Fruit fly (Drosophila melanogaster) whole organism, embryonic: ENCODE measurements around the gene CG32187.

ENCODE experiments used
- CG13123 ChIP-seq: fragments of 200-800 bp; sonication (Bioruptor generic); optimal IDR thresholded peaks from 2 replicates; lab custom pipeline; 2016; ENCODE audit warnings: missing biosample characterization, missing genetic modification characterization
- CG13296 ChIP-seq: fragments of 200-800 bp; sonication (Bioruptor generic); optimal IDR thresholded peaks from 3 replicates; lab custom pipeline; 2018; ENCODE audit warnings: missing biosample characterization, mild to moderate bottlenecking, missing genetic modification characterization
- CG13624 ChIP-seq: fragments of 200-800 bp; sonication (Bioruptor generic); optimal IDR thresholded peaks from 2 replicates; lab custom pipeline; 2016; ENCODE audit warnings: missing biosample characterization, missing genetic modification characterization
- CG14441 ChIP-seq: fragments of 200-800 bp; sonication (Bioruptor generic); IDR thresholded peaks from 2 replicates; pipeline ENCODE4 v1.3.6; 2022; ENCODE audit warnings: missing biosample characterization, missing genetic modification characterization
- CG15269 ChIP-seq: fragments of 200-800 bp; sonication (Bioruptor generic); optimal IDR thresholded peaks from 2 replicates; lab custom pipeline; 2018; ENCODE audit warnings: missing biosample characterization, mild to moderate bottlenecking, missing genetic modification characterization, moderate library complexity
- CG15514 ChIP-seq: fragments of 200-800 bp; sonication (Bioruptor generic); optimal IDR thresholded peaks from 3 replicates; lab custom pipeline; 2017; ENCODE audit warnings: missing biosample characterization, missing genetic modification characterization, mild to moderate bottlenecking, moderate library complexity, missing genetic modification reagents
- CG18599 ChIP-seq: fragments of 200-800 bp; sonication (Bioruptor generic); optimal IDR thresholded peaks from 3 replicates; lab custom pipeline; 2017; ENCODE audit warnings: missing biosample characterization, missing genetic modification characterization, mild to moderate bottlenecking, moderate library complexity, missing genetic modification reagents
- CG2120 ChIP-seq: fragments of 200-800 bp; sonication (Bioruptor generic); optimal IDR thresholded peaks from 3 replicates; lab custom pipeline; 2016; ENCODE audit warnings: missing biosample characterization, missing genetic modification characterization
- CG2678 ChIP-seq: fragments of 200-800 bp; sonication (Bioruptor generic); optimal IDR thresholded peaks from 3 replicates; lab custom pipeline; 2019; ENCODE audit warnings: missing biosample characterization, mild to moderate bottlenecking, missing genetic modification characterization, moderate library complexity
- CG34376 ChIP-seq: fragments of 200-800 bp; sonication (Bioruptor generic); optimal IDR thresholded peaks from 2 replicates; lab custom pipeline; 2018; ENCODE audit warnings: missing biosample characterization, mild to moderate bottlenecking, missing genetic modification characterization
- CG3995 ChIP-seq: fragments of 200-800 bp; sonication (Bioruptor generic); optimal IDR thresholded peaks from 3 replicates; lab custom pipeline; 2016; ENCODE audit warnings: missing biosample characterization, missing genetic modification characterization
- CG4730 ChIP-seq: fragments of 200-800 bp; sonication (Bioruptor generic); IDR thresholded peaks from 2 replicates; pipeline ENCODE4 v1.3.6; 2022; ENCODE audit warnings: missing biosample characterization, missing genetic modification characterization
- CG7786 ChIP-seq: fragments of 200-800 bp; sonication (Bioruptor generic); optimal IDR thresholded peaks from 2 replicates; lab custom pipeline; 2016; ENCODE audit warnings: missing biosample characterization, missing genetic modification characterization
- CG8281 ChIP-seq: fragments of 200-800 bp; sonication (Bioruptor generic); optimal IDR thresholded peaks from 2 replicates; lab custom pipeline; 2018; ENCODE audit warnings: missing biosample characterization, mild to moderate bottlenecking, missing genetic modification characterization, moderate library complexity
- CG9437 ChIP-seq: fragments of 200-800 bp; sonication (Bioruptor generic); optimal IDR thresholded peaks from 2 replicates; lab custom pipeline; 2018; ENCODE audit warnings: missing biosample characterization, mild to moderate bottlenecking, missing genetic modification characterization
- CG9817 ChIP-seq: fragments of 200-800 bp; sonication (Bioruptor generic); optimal IDR thresholded peaks from 2 replicates; lab custom pipeline; 2018; ENCODE audit warnings: missing biosample characterization, mild to moderate bottlenecking, missing genetic modification characterization, moderate library complexity
- CG9876 ChIP-seq: fragments of 200-800 bp; sonication (Bioruptor generic); optimal IDR thresholded peaks from 2 replicates; lab custom pipeline; 2016; ENCODE audit warnings: missing biosample characterization, missing genetic modification characterization
- GATAe ChIP-seq: fragments of 200-800 bp; sonication (Bioruptor generic); conservative IDR thresholded peaks from 2 replicates; pipeline ENCODE4 v1.3.6; 2022; ENCODE audit warnings: missing biosample characterization, missing genetic modification characterization
- HHEX ChIP-seq: fragments of 200-800 bp; sonication (Bioruptor generic); optimal IDR thresholded peaks from 3 replicates; lab custom pipeline; 2017; ENCODE audit warnings: missing biosample characterization, mild to moderate bottlenecking, missing genetic modification characterization, missing genetic modification reagents
- HLH54F ChIP-seq: fragments of 200-800 bp; sonication (Bioruptor generic); optimal IDR thresholded peaks from 3 replicates; lab custom pipeline; 2016; ENCODE audit warnings: missing biosample characterization, missing genetic modification characterization
- Hand ChIP-seq: fragments of 200-800 bp; sonication (Bioruptor generic); optimal IDR thresholded peaks from 2 replicates; lab custom pipeline; 2017; ENCODE audit warnings: mild to moderate bottlenecking, missing biosample characterization, missing genetic modification reagents, missing genetic modification characterization
- Hey ChIP-seq: fragments of 200-800 bp; sonication (Bioruptor generic); optimal IDR thresholded peaks from 3 replicates; lab custom pipeline; 2018; ENCODE audit warnings: missing biosample characterization, mild to moderate bottlenecking, missing genetic modification characterization
- HmgD ChIP-seq: fragments of 200-800 bp; sonication (Bioruptor generic); optimal IDR thresholded peaks from 3 replicates; lab custom pipeline; 2016; ENCODE audit warnings: missing biosample characterization, missing genetic modification characterization
- Hmr ChIP-seq: fragments of 200-800 bp; sonication (Bioruptor generic); optimal IDR thresholded peaks from 3 replicates; lab custom pipeline; 2017; ENCODE audit warnings: mild to moderate bottlenecking, missing biosample characterization, missing genetic modification reagents, missing genetic modification characterization
- Hmx ChIP-seq: fragments of 200-800 bp; sonication (Bioruptor generic); optimal IDR thresholded peaks from 2 replicates; lab custom pipeline; 2016; ENCODE audit warnings: missing biosample characterization, missing genetic modification characterization
- PHDP ChIP-seq: fragments of 200-800 bp; sonication (Bioruptor generic); optimal IDR thresholded peaks from 3 replicates; lab custom pipeline; 2018; ENCODE audit warnings: missing biosample characterization, mild to moderate bottlenecking, missing genetic modification characterization, moderate library complexity
- Ptx1 ChIP-seq: fragments of 200-800 bp; sonication (Bioruptor generic); IDR thresholded peaks from 2 replicates; pipeline ENCODE4 v1.3.6; 2022; ENCODE audit warnings: missing biosample characterization, missing genetic modification characterization
- Rfx ChIP-seq: fragments of 200-800 bp; sonication (Bioruptor generic); IDR thresholded peaks from 2 replicates; pipeline ENCODE4 v1.3.6; 2022; ENCODE audit warnings: missing biosample characterization, missing genetic modification characterization
- Sry-δ ChIP-seq: fragments of 200-800 bp; sonication (Bioruptor generic); optimal IDR thresholded peaks from 2 replicates; lab custom pipeline; 2016; ENCODE audit warnings: missing biosample characterization, missing genetic modification characterization
- Taf1 ChIP-seq: fragments of 200-800 bp; sonication (Bioruptor generic); IDR thresholded peaks from 2 replicates; pipeline ENCODE4 v1.3.6; 2022; ENCODE audit warnings: missing biosample characterization, missing genetic modification characterization
- Tbp ChIP-seq: fragments of >200 bp; optimal IDR thresholded peaks from 2 replicates; lab custom pipeline; 2018; ENCODE audit warnings: missing biosample characterization, missing genetic modification characterization
- abd-A ChIP-seq: fragments of 200-800 bp; sonication (Bioruptor generic); optimal IDR thresholded peaks from 3 replicates; lab custom pipeline; 2019; ENCODE audit warnings: missing biosample characterization, mild to moderate bottlenecking, missing genetic modification characterization, moderate library complexity
- ac ChIP-seq: fragments of 200-800 bp; sonication (Bioruptor generic); optimal IDR thresholded peaks from 3 replicates; lab custom pipeline; 2017; ENCODE audit warnings: missing biosample characterization, mild to moderate bottlenecking, missing genetic modification characterization
- ara ChIP-seq: fragments of 200-800 bp; sonication (Bioruptor generic); IDR thresholded peaks from 2 replicates; pipeline ENCODE4 v1.3.6; 2022; ENCODE audit warnings: missing biosample characterization, missing genetic modification characterization
- chinmo ChIP-seq: fragments of 200-800 bp; sonication (Bioruptor generic); IDR thresholded peaks from 4 replicates; pipeline ENCODE4 v1.3.6; 2022; ENCODE audit warnings: missing biosample characterization, missing genetic modification characterization; ENCODE audit not compliant: partially characterized antibody
- cwo ChIP-seq: fragments of 200-800 bp; sonication (Bioruptor generic); optimal IDR thresholded peaks from 3 replicates; lab custom pipeline; 2017; ENCODE audit warnings: missing biosample characterization, missing genetic modification characterization, mild to moderate bottlenecking, moderate library complexity, missing genetic modification reagents
- dmrt11E ChIP-seq: fragments of 200-800 bp; sonication (Bioruptor generic); optimal IDR thresholded peaks from 3 replicates; lab custom pipeline; 2018; ENCODE audit warnings: missing biosample characterization, mild to moderate bottlenecking, missing genetic modification characterization, moderate library complexity
- ewg ChIP-seq: fragments of 200-800 bp; sonication (Bioruptor generic); optimal IDR thresholded peaks from 3 replicates; lab custom pipeline; 2017; ENCODE audit warnings: mild to moderate bottlenecking, missing biosample characterization, missing genetic modification reagents, missing genetic modification characterization
- exex ChIP-seq: fragments of 200-800 bp; sonication (Bioruptor generic); optimal IDR thresholded peaks from 4 replicates; lab custom pipeline; 2018; ENCODE audit warnings: missing biosample characterization, mild to moderate bottlenecking, missing genetic modification characterization, moderate library complexity
- eyg ChIP-seq: fragments of 200-800 bp; sonication (Bioruptor generic); optimal IDR thresholded peaks from 3 replicates; lab custom pipeline; 2016; ENCODE audit warnings: missing biosample characterization, missing genetic modification characterization
- fd96Cb ChIP-seq: fragments of 200-800 bp; sonication (Bioruptor generic); optimal IDR thresholded peaks from 2 replicates; lab custom pipeline; 2018; ENCODE audit warnings: missing biosample characterization, mild to moderate bottlenecking, missing genetic modification characterization, moderate library complexity
- grn ChIP-seq: fragments of 200-800 bp; sonication (Bioruptor generic); optimal IDR thresholded peaks from 3 replicates; lab custom pipeline; 2017; ENCODE audit warnings: missing biosample characterization, missing genetic modification characterization
- ham ChIP-seq: fragments of 200-800 bp; sonication (Bioruptor generic); IDR thresholded peaks from 2 replicates; pipeline ENCODE4 v1.3.6; 2022; ENCODE audit warnings: missing biosample characterization, missing genetic modification characterization
- luna ChIP-seq: fragments of 200-800 bp; sonication (Bioruptor generic); optimal IDR thresholded peaks from 2 replicates; lab custom pipeline; 2016; ENCODE audit warnings: missing biosample characterization, missing genetic modification characterization
- mam ChIP-seq: fragments of 200-800 bp; sonication (Bioruptor generic); optimal IDR thresholded peaks from 3 replicates; lab custom pipeline; 2016; ENCODE audit warnings: missing biosample characterization, missing genetic modification characterization
- mld ChIP-seq: fragments of 200-800 bp; sonication (Bioruptor generic); IDR thresholded peaks from 3 replicates; pipeline ENCODE4 v1.3.6; 2022; ENCODE audit warnings: missing biosample characterization, missing genetic modification characterization; ENCODE audit not compliant: partially characterized antibody
- run ChIP-seq: fragments of 200-800 bp; sonication (Bioruptor generic); optimal IDR thresholded peaks from 3 replicates; lab custom pipeline; 2018; ENCODE audit warnings: missing biosample characterization, mild to moderate bottlenecking, missing genetic modification characterization
- scrt ChIP-seq: fragments of 200-800 bp; sonication (Bioruptor generic); optimal IDR thresholded peaks from 2 replicates; lab custom pipeline; 2018; ENCODE audit warnings: missing biosample characterization, mild to moderate bottlenecking, missing genetic modification characterization, moderate library complexity
- stwl ChIP-seq: fragments of 200-800 bp; sonication (Bioruptor generic); optimal IDR thresholded peaks from 3 replicates; lab custom pipeline; 2018; ENCODE audit warnings: missing biosample characterization, mild to moderate bottlenecking, missing genetic modification characterization, moderate library complexity
- tx ChIP-seq: fragments of 200-800 bp; sonication (Bioruptor generic); optimal IDR thresholded peaks from 2 replicates; lab custom pipeline; 2016; ENCODE audit warnings: missing biosample characterization, missing genetic modification characterization
- yki ChIP-seq: fragments of >200 bp; optimal IDR thresholded peaks from 3 replicates; lab custom pipeline; 2018
- z ChIP-seq: fragments of 200-800 bp; sonication (Bioruptor generic); IDR thresholded peaks from 3 replicates; pipeline ENCODE4 v1.3.6; 2022; ENCODE audit warnings: missing biosample characterization, missing genetic modification characterization

CG32187 gene

DNA sequence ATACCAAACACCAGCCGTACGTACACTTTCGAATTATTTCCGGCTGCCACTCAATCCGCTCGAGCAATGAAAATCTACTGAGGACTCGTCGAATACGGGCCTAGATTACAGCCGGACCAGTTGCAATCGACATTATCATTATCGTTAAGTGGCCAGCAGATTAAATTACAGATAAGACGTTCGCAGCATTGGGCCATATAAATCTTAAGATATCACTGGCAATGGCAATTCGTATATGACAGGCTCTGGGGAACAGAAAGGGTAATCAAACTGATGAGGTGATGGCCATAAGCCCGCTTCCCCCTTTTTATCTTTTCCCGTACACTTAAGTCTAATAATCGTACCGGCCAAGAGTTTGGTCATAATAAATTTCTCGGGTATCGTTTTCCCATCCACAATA lies 7.9 kb upstream of the CG32187 start, which contains the start of gene Cln3:
TSS of gene Cln3 (minus strand) at position 84 of the 400 bp plus-strand sequence.
- no peak for TF ChIP-seq HHEX (GFP tag; lab: Kevin White, UChicago)
- no peak for TF ChIP-seq grn
- no peak for TF ChIP-seq CG4730 (GFP tag; lab: Robert Waterston, UW)
- TF ChIP-seq Hmr = peak; percentile 27
- no peak for TF ChIP-seq ham
- TF ChIP-seq run (tag; lab: Kevin White, UChicago) = no peak
- peak; percentile 78 for TF ChIP-seq GATAe
- TF ChIP-seq CG9876 (GFP tag; lab: Kevin White, UChicago) = no peak
- no peak for TF ChIP-seq CG13624 (GFP tag; lab: Kevin White, UChicago)
- no peak for TF ChIP-seq HLH54F (GFP tag; lab: Kevin White, UChicago)
- TF ChIP-seq exex = peak; percentile 93
- no peak for TF ChIP-seq Taf1 (GFP tag; lab: Robert Waterston, UW)
- TF ChIP-seq yki (lab: Kevin White, UChicago) = no peak
- TF ChIP-seq ac (GFP tag; lab: Kevin White, UChicago) = no peak
- TF ChIP-seq CG9437 (GFP tag; lab: Kevin White, UChicago) = no peak
- TF ChIP-seq PHDP (tag; lab: Kevin White, UChicago) = no peak
- TF ChIP-seq fd96Cb (tag; lab: Kevin White, UChicago) = no peak
- TF ChIP-seq stwl (tag; lab: Kevin White, UChicago) = no peak
- TF ChIP-seq CG13123 = no peak
- TF ChIP-seq Sry-δ (GFP tag; lab: Kevin White, UChicago) = no peak
- TF ChIP-seq Hmx (GFP tag; lab: Kevin White, UChicago) = no peak
- no peak for TF ChIP-seq dmrt11E
- peak; percentile 20 for TF ChIP-seq CG18599 (GFP tag; lab: Kevin White, UChicago)
- no peak for TF ChIP-seq luna (GFP tag; lab: Kevin White, UChicago)
- TF ChIP-seq CG34376 (GFP tag; lab: Kevin White, UChicago) = peak; percentile 96
- no peak for TF ChIP-seq CG3995 (GFP tag; lab: Kevin White, UChicago)
- no peak for TF ChIP-seq CG2678
- no peak for TF ChIP-seq ara (GFP tag; lab: Robert Waterston, UW)
- peak; percentile 10 for TF ChIP-seq CG15514
- no peak for TF ChIP-seq abd-A (tag; lab: Kevin White, UChicago)
- TF ChIP-seq z (GFP tag; lab: Robert Waterston, UW) = no peak
- peak; percentile 9 for TF ChIP-seq Hey
- TF ChIP-seq CG7786 (GFP tag; lab: Kevin White, UChicago) = no peak
- TF ChIP-seq Rfx (GFP tag; lab: Robert Waterston, UW) = peak; percentile 16; the same call in 1 of the 2 replicates
- no peak for TF ChIP-seq tx (GFP tag; lab: Kevin White, UChicago)
- TF ChIP-seq chinmo (GFP tag; lab: Robert Waterston, UW) = 0 out of 4 replicates have a peak, but pooled peaks have one; percentile 10
- no peak for TF ChIP-seq CG8281 (tag; lab: Kevin White, UChicago)
- TF ChIP-seq HmgD (GFP tag; lab: Kevin White, UChicago) = no peak
- TF ChIP-seq Ptx1 (GFP tag; lab: Robert Waterston, UW) = no peak
- TF ChIP-seq mam (GFP tag; lab: Kevin White, UChicago) = no peak
- TF ChIP-seq eyg (GFP tag; lab: Kevin White, UChicago) = no peak
- no peak for TF ChIP-seq CG13296
- TF ChIP-seq CG9817 (tag; lab: Kevin White, UChicago) = no peak
- peak; percentile 16 for TF ChIP-seq cwo (GFP tag; lab: Kevin White, UChicago)
- no peak for TF ChIP-seq CG14441 (GFP tag; lab: Robert Waterston, UW)
- no peak for TF ChIP-seq ewg (GFP tag; lab: Kevin White, UChicago)
- TF ChIP-seq CG15269 = no peak
- TF ChIP-seq Tbp (GFP tag; lab: Kevin White, UChicago) = no peak
- peak; percentile 16 for TF ChIP-seq Hand (GFP tag; lab: Kevin White, UChicago)
- no peak for TF ChIP-seq mld (GFP tag; lab: Robert Waterston, UW)
- TF ChIP-seq scrt (GFP tag; lab: Kevin White, UChicago) = peak; percentile 15
- no peak for TF ChIP-seq CG2120 (GFP tag; lab: Kevin White, UChicago)
